Fruit fly (Drosophila melanogaster) Kc167 (cell line): ENCODE measurements around the gene Ubc2.

Experiments used
- Sin3A ChIP-seq: fragments of >200 bp; optimal IDR thresholded peaks from 2 replicates; lab custom pipeline; 2018; ENCODE audit warnings: missing external identifiers
- h ChIP-seq: fragments of >200 bp; optimal IDR thresholded peaks from 3 replicates; lab custom pipeline; 2018; ENCODE audit warnings: missing external identifiers
- psq ChIP-seq: fragments of >200 bp; optimal IDR thresholded peaks from 2 replicates; lab custom pipeline; 2017; ENCODE audit warnings: missing external identifiers

DNA sequence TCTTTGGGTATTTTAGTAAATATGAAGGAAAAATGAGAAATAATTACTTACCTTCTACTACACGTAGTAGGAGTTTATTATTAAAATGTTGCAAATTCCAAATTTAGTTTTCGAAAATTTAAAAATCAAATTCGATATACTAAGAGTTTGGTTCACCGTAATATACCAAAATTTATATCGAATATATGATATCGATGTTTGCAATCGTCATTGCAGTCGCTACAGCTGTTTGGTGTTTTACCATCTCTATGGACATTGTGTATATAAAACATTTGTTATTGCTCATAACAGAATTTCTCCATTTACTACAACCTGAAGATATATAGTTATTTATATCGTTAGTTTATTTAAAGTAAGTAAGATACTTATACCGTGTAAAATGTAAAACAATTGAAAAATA, 39.1 kb downstream of the Ubc2 start, which contains the start of gene CG6443:
- no peak for TF ChIP-seq psq (lab: Kevin White, UChicago)
- no peak for TF ChIP-seq Sin3A (lab: Kevin White, UChicago)
- no peak for TF ChIP-seq h (lab: Kevin White, UChicago)
